Worm (Caenorhabditis elegans) whole organism, L4 larva: Measurements from ENCODE around the gene F11A5.15.
A peak's percentile ranks its signal among the peaks of the same experiment; 100 is the strongest.

ENCODE experiments used
- F26F4.8 ChIP-seq: fragments of 200-800 bp; sonication (Bioruptor generic); conservative IDR thresholded peaks from 2 replicates; pipeline ENCODE4 v1.3.6; 2022; ENCODE audit warnings: missing genetic modification characterization, missing compliant biosample characterization
- F44E2.7 ChIP-seq: fragments of 200-800 bp; sonication (Bioruptor generic); IDR thresholded peaks from 2 replicates; pipeline ENCODE4 v2.1.2; 2022; ENCODE audit warnings: missing genetic modification characterization, missing compliant biosample characterization
- T26A8.4 ChIP-seq: fragments of 200-800 bp; sonication (Bioruptor generic); IDR thresholded peaks from 2 replicates; pipeline ENCODE4 v1.3.6; 2022; ENCODE audit warnings: missing genetic modification characterization, missing compliant biosample characterization
- Y5F2A.4 ChIP-seq: fragments of 200-800 bp; sonication (Bioruptor generic); optimal IDR thresholded peaks from 2 replicates; lab custom pipeline; 2018; ENCODE audit warnings: mild to moderate bottlenecking, missing genetic modification characterization, missing compliant biosample characterization
- Y75B8A.6 ChIP-seq: fragments of 200-800 bp; sonication (Bioruptor generic); IDR thresholded peaks from 2 replicates; pipeline ENCODE4 v1.3.6; 2022; ENCODE audit warnings: missing genetic modification reagents, missing genetic modification characterization, missing compliant biosample characterization
- attf-4 ChIP-seq: sonication (generic microtip); optimal IDR thresholded peaks from 3 replicates; lab custom pipeline; 2017; ENCODE audit warnings: missing biosample characterization, missing genetic modification characterization
- ctbp-1 ChIP-seq: fragments of 200-800 bp; sonication (Bioruptor generic); IDR thresholded peaks from 2 replicates; pipeline ENCODE4 v1.3.6; 2022; ENCODE audit warnings: missing genetic modification reagents, missing genetic modification characterization, missing compliant biosample characterization
- daf-16 ChIP-seq, 3 experiments: sonication (generic microtip); optimal IDR thresholded peaks; 2 replicates each; lab custom pipeline; 2016 to 2017; ENCODE audit warnings: missing genetic modification characterization in 3 of 3, missing genetic modification reagents in 3 of 3, mild to moderate bottlenecking in 2 of 3, missing compliant biosample characterization in 2 of 3, missing biosample characterization in 1 of 3, moderate library complexity in 1 of 3
- daf-8 ChIP-seq: fragments of 200-800 bp; sonication (Bioruptor generic); IDR thresholded peaks from 2 replicates; pipeline ENCODE4 v1.3.6; 2022; ENCODE audit warnings: missing genetic modification characterization, missing compliant biosample characterization
- dmd-6 ChIP-seq: fragments of 200-800 bp; sonication (Bioruptor generic); IDR thresholded peaks from 2 replicates; pipeline ENCODE4 v1.3.6; 2022; ENCODE audit warnings: missing genetic modification reagents, missing genetic modification characterization, missing compliant biosample characterization
- dmd-8 ChIP-seq: fragments of 200-800 bp; sonication (Bioruptor generic); IDR thresholded peaks from 2 replicates; pipeline ENCODE4 v1.3.6; 2022; ENCODE audit warnings: missing genetic modification characterization, missing compliant biosample characterization
- duxl-1 ChIP-seq: sonication (generic microtip); optimal IDR thresholded peaks from 2 replicates; lab custom pipeline; 2016; ENCODE audit warnings: mild to moderate bottlenecking, missing genetic modification characterization, moderate library complexity, missing compliant biosample characterization; ENCODE audit not compliant: poor library complexity
- dve-1 ChIP-seq: sonication (generic microtip); optimal IDR thresholded peaks from 2 replicates; lab custom pipeline; 2017; ENCODE audit warnings: antibody characterized with exemption, mild to moderate bottlenecking, missing genetic modification characterization, missing compliant biosample characterization; ENCODE audit not compliant: insufficient read depth
- egl-27 ChIP-seq: sonication (generic microtip); optimal IDR thresholded peaks from 3 replicates; lab custom pipeline; 2017; ENCODE audit warnings: missing biosample characterization, missing genetic modification reagents, missing genetic modification characterization
- fkh-10 ChIP-seq: fragments of 150-350 bp; optimal IDR thresholded peaks from 2 replicates; lab custom pipeline; 2014; ENCODE audit warnings: missing biosample characterization, missing genetic modification reagents, missing genetic modification characterization
- hlh-11 ChIP-seq: fragments of 200-800 bp; sonication (Bioruptor generic); optimal IDR thresholded peaks from 2 replicates; lab custom pipeline; 2018; ENCODE audit warnings: mild to moderate bottlenecking, missing genetic modification characterization, missing compliant biosample characterization
- hmg-1.1 ChIP-seq: fragments of 200-800 bp; sonication (Bioruptor generic); IDR thresholded peaks from 2 replicates; pipeline ENCODE4 v1.3.6; 2022; ENCODE audit warnings: missing genetic modification reagents, missing genetic modification characterization, missing compliant biosample characterization
- jun-1 ChIP-seq: fragments of 150-350 bp; optimal IDR thresholded peaks from 2 replicates; lab custom pipeline; 2014; ENCODE audit warnings: missing biosample characterization, missing genetic modification reagents, missing genetic modification characterization
- lin-29 ChIP-seq: fragments of 200-800 bp; sonication (Bioruptor generic); IDR thresholded peaks from 2 replicates; pipeline ENCODE4 v1.3.6; 2022; ENCODE audit warnings: missing genetic modification reagents, missing genetic modification characterization, missing compliant biosample characterization
- madf-5 ChIP-seq, 2 experiments: fragments of 200-800 bp; sonication (Bioruptor generic); IDR thresholded peaks; 2 replicates each; pipeline ENCODE4 v1.3.6; 2022; ENCODE audit warnings: missing compliant biosample characterization in 2 of 2, missing genetic modification characterization in 2 of 2
- madf-9 ChIP-seq: fragments of 200-800 bp; sonication (Bioruptor generic); conservative IDR thresholded peaks from 2 replicates; pipeline ENCODE4 v1.3.6; 2022; ENCODE audit warnings: missing genetic modification reagents, missing genetic modification characterization, missing compliant biosample characterization
- mdl-1 ChIP-seq, 2 experiments: fragments of 150-350 bp in 1 of 2; sonication (generic microtip) in 1 of 2; optimal IDR thresholded peaks; 2 replicates each; lab custom pipeline; 2014 to 2017; ENCODE audit warnings: missing biosample characterization in 2 of 2, missing genetic modification characterization in 2 of 2
- mdt-29 ChIP-seq: fragments of 200-800 bp; sonication (Bioruptor generic); IDR thresholded peaks from 2 replicates; pipeline ENCODE4 v1.3.6; 2022; ENCODE audit warnings: missing genetic modification reagents, missing genetic modification characterization, missing compliant biosample characterization
- mep-1 ChIP-seq: fragments of 150-350 bp; sonication (generic microtip); optimal IDR thresholded peaks from 3 replicates; lab custom pipeline; 2014; ENCODE audit warnings: missing biosample characterization, missing genetic modification characterization
- nhr-10 ChIP-seq: fragments of 150-350 bp; optimal IDR thresholded peaks from 2 replicates; lab custom pipeline; 2014; ENCODE audit warnings: missing biosample characterization, missing genetic modification characterization
- nhr-11 ChIP-seq: fragments of 150-350 bp; optimal IDR thresholded peaks from 2 replicates; lab custom pipeline; 2014; ENCODE audit warnings: missing biosample characterization, missing genetic modification characterization
- nhr-111 ChIP-seq: fragments of 200-800 bp; sonication (Bioruptor generic); optimal IDR thresholded peaks from 2 replicates; lab custom pipeline; 2018; ENCODE audit warnings: mild to moderate bottlenecking, missing genetic modification characterization, missing compliant biosample characterization
- nhr-28 ChIP-seq: fragments of 150-350 bp; optimal IDR thresholded peaks from 2 replicates; lab custom pipeline; 2014; ENCODE audit warnings: missing biosample characterization, missing genetic modification characterization
- nhr-41 ChIP-seq: fragments of 200-800 bp; sonication (Bioruptor generic); IDR thresholded peaks from 2 replicates; pipeline ENCODE4 v1.3.6; 2022; ENCODE audit warnings: missing genetic modification reagents, missing genetic modification characterization, missing compliant biosample characterization
- nhr-48 ChIP-seq: sonication (generic microtip); optimal IDR thresholded peaks from 2 replicates; lab custom pipeline; 2016; ENCODE audit warnings: mild to moderate bottlenecking, missing genetic modification characterization, missing compliant biosample characterization
- nhr-77 ChIP-seq: fragments of 150-350 bp; optimal IDR thresholded peaks from 2 replicates; lab custom pipeline; 2014; ENCODE audit warnings: missing biosample characterization, missing genetic modification characterization
- pqm-1 ChIP-seq: sonication (generic microtip); optimal IDR thresholded peaks from 2 replicates; lab custom pipeline; 2017; ENCODE audit warnings: missing biosample characterization, missing genetic modification characterization
- spr-1 ChIP-seq: sonication (generic microtip); optimal IDR thresholded peaks from 2 replicates; lab custom pipeline; 2016; ENCODE audit warnings: mild to moderate bottlenecking, missing genetic modification characterization, missing compliant biosample characterization
- tag-97 ChIP-seq: fragments of 200-800 bp; sonication (Bioruptor generic); IDR thresholded peaks from 2 replicates; pipeline ENCODE4 v1.3.6; 2022; ENCODE audit warnings: missing genetic modification characterization, missing compliant biosample characterization
- unc-62 ChIP-seq, 3 experiments: fragments of 150-350 bp in 1 of 3; sonication (generic microtip); optimal IDR thresholded peaks in 2 of 3; peaks in 1 of 3; 1 replicate in 1 of 3; 2 replicates in 2 of 3; lab custom pipeline; 2014 to 2017; ENCODE audit warnings: missing biosample characterization in 3 of 3, missing genetic modification characterization in 3 of 3, missing genetic modification reagents in 3 of 3, missing genotype in 1 of 3

The F11A5.15 gene

DNA sequence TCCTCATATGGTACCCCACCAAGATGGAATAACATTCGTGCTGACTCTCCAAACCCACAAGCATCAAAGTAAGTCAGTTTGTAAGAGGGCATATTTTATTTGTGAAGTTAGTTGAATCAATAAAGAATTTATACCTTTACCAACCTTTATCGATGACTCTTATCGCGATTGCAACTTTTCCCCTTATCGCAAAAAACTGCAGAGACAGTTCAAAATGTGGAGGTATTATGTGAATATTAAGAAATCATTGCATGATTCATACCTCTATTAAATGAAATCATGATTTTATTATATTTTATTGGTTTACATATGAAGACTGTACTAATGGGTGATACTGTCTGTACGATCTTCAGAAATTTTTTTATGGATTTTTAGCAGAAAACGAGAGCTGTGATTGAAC, 13.8 kb upstream of the F11A5.15 start, which contains the start of gene gst-22 (continued):
- peak; percentile 82 for TF ChIP-seq pqm-1 (tag; lab: Kevin White, UChicago)
- TF ChIP-seq dmd-6: peak; percentile 82
- no peak for TF ChIP-seq dmd-8 (GFP tag; lab: Robert Waterston, UW)
- TF ChIP-seq fkh-10 (GFP tag; lab: Kevin White, UChicago): no peak
- no peak for TF ChIP-seq dve-1 (tag; lab: Kevin White, UChicago)
- TF ChIP-seq daf-8 (GFP tag; lab: Robert Waterston, UW): no peak
- no peak for TF ChIP-seq egl-27 (tag; lab: Kevin White, UChicago)
- TF ChIP-seq nhr-77: no peak
- TF ChIP-seq Y75B8A.6: no peak
- peak; percentile 24 for TF ChIP-seq hlh-11

ce11 chrV:16229896-16230295, 11.5 kb upstream of the F11A5.15 start, which contains the start of the genes F21H7.2 and F21H7.12:
F21H7.2 (minus strand) TSS chrV:16229996.
F21H7.12 (plus strand) TSS chrV:16230165.
- TF ChIP-seq mep-1 (tag; lab: Kevin White, UChicago) (no peak), dve-1 (tag; lab: Kevin White, UChicago) (no peak), madf-9 (GFP tag; lab: Robert Waterston, UW) (no peak), nhr-77 (no peak), Y5F2A.4 (no peak), nhr-111 (GFP tag; lab: Kevin White, UChicago) (no peak), jun-1 (no peak), nhr-28 (tag; lab: Kevin White, UChicago) (no peak), T26A8.4 (GFP tag; lab: Robert Waterston, UW) (no peak), spr-1 (tag; lab: Kevin White, UChicago) (no peak), daf-16 (GFP tag; optimal IDR thresholded peaks at IDR 0.05; lab: Kevin White, UChicago) (no peak), daf-16 (tag; optimal IDR thresholded peaks at IDR 0.05; lab: Kevin White, UChicago) (no peak)

DNA sequence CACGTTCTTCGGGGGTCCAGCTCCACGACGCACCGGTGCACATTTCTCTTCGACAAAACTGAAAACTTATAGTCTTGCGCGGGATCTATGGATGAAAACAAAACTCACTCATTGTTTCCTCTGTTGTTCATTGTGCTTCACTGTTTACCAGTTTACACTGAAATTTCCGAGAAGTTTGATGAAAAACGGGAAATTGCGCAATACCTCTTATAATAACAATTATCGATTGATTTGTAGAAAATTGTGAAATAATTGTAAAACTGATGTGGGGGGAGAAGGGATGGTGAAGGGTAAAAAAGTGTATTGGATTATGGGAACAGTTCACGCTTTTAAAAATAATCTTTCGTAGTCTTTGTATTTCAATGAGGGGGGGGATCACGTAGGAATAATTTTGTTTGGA, 11.0 kb upstream of the F11A5.15 start:
- no peak for TF ChIP-seq hmg-1.1 (GFP tag; lab: Robert Waterston, UW)
- no peak for TF ChIP-seq fkh-10 (GFP tag; lab: Kevin White, UChicago)
- no peak for TF ChIP-seq madf-9 (GFP tag; lab: Robert Waterston, UW)
- peak in 1 of 2 experiments; percentile 97 for TF ChIP-seq unc-62 (GFP tag; optimal IDR thresholded peaks at IDR 0.05 in 1 of 2; lab: Kevin White, UChicago)
- TF ChIP-seq unc-62 (tag; optimal IDR thresholded peaks at IDR 0.05; lab: Kevin White, UChicago): no peak
- no peak for TF ChIP-seq F44E2.7 (GFP tag; lab: Robert Waterston, UW)

DNA sequence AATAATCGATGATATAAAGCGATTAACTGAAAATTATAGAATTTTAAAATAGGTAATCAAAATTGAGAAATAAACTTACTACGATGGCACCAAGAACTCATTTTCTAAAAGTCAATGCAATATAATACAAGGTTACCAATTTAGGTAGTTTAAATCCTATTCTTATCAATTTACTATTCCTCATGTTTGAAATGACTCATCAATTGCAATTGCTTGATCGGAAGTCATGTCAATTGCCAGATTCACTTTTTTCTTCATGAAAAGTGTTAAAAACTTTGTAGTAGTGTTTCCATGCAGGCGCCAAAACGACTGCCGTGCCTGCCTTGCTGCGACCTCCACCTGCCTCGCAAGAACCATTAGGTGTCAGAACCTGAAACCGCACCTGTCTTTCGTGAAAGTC, 8.2 kb upstream of the F11A5.15 start, which contains the start of gene F11A5.13:
Gene F11A5.13, minus strand, starts transcription at position 101 of the 400 bp plus-strand sequence.
- TF ChIP-seq F26F4.8 (GFP tag; lab: Robert Waterston, UW) (no peak), nhr-48 (no peak), mdt-29 (GFP tag; lab: Robert Waterston, UW) (no peak), duxl-1 (tag; lab: Kevin White, UChicago) (no peak), madf-5 (GFP tag; IDR thresholded peaks at IDR 0.05; lab: Robert Waterston, UW) (no peak), ctbp-1 (no peak), lin-29 (GFP tag; lab: Robert Waterston, UW) (no peak), nhr-77 (no peak), daf-16 (GFP tag; optimal IDR thresholded peaks at IDR 0.05; lab: Kevin White, UChicago) (no peak), daf-16 (tag; optimal IDR thresholded peaks at IDR 0.05; lab: Kevin White, UChicago) (no peak), attf-4 (tag; lab: Kevin White, UChicago) (no peak), nhr-10 (tag; lab: Kevin White, UChicago) (no peak), nhr-11 (tag; lab: Kevin White, UChicago) (no peak), mdl-1 (tag; optimal IDR thresholded peaks at IDR 0.05; lab: Kevin White, UChicago) (no peak), hmg-1.1 (GFP tag; lab: Robert Waterston, UW) (no peak), nhr-41 (GFP tag; lab: Robert Waterston, UW) (no peak), tag-97 (GFP tag; lab: Robert Waterston, UW) (no peak)
